Fruit fly (Drosophila melanogaster): Measurements from ENCODE around the gene CG15646.

The CG15646 gene

DNA sequence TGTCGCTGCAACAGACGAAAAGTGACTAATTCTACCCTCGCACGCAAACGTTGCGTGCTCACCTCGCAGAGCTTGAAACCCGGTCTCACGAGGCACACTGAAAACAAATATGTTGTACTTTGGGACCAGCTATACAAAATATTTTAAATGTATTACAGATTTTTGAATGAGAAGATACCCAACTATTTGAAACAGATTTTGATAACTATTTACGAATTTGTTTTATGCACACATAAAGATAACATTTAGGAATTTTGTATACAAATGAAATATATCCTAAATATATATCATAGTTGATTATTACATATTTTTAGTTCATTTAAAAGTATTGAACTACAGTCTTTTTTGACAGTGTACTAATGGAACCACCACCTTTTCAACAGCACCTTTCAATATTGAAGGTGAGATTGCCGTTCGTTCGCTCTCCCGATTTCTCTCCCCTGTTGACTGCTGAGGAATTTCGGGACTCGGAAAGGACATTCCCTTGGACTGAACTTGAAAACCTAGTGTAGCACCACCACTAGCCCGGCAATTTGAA lies at the start of gene CG15646 (continued):
- TF ChIP-seq gcm (GFP tag; optimal IDR thresholded peaks at IDR 0.05) (peak; percentile 82), CG8089 (GFP tag; optimal IDR thresholded peaks at IDR 0.05) (no peak), CG6854 (GFP tag; optimal IDR thresholded peaks at IDR 0.05) (no peak), CG10462 (GFP tag; optimal IDR thresholded peaks at IDR 0.05) (peak; percentile 49), CG18764 (GFP tag; optimal IDR thresholded peaks at IDR 0.05) (peak; percentile 38), CG32772 (GFP tag; IDR thresholded peaks at IDR 0.05) (0 out of 2 replicates have a peak, but pooled peaks have one; percentile 50), Jarid2 (GFP tag; optimal IDR thresholded peaks at IDR 0.05) (peak; percentile 25), chif (GFP tag; optimal IDR thresholded peaks at IDR 0.05) (peak; percentile 3 to 49), Kr (GFP tag; optimal IDR thresholded peaks at IDR 0.05) (peak; percentile 56), ap (GFP tag; IDR thresholded peaks at IDR 0.05) (no peak), CG17829 (tag; optimal IDR thresholded peaks at IDR 0.05) (peak; percentile 94), ro (GFP tag; IDR thresholded peaks at IDR 0.05) (no peak), nom (GFP tag; optimal IDR thresholded peaks at IDR 0.05) (peak; percentile 45), CG30403 (GFP tag; optimal IDR thresholded peaks at IDR 0.05) (peak; percentile 70), Xrp1 (GFP tag; IDR thresholded peaks at IDR 0.05) (peak; percentile 91), CG10366 (GFP tag; IDR thresholded peaks at IDR 0.05) (no peak), CG8359 (GFP tag; optimal IDR thresholded peaks at IDR 0.05; ENCODE audit: borderline replicate concordance) (peak; percentile 59), CG11723 (GFP tag; optimal IDR thresholded peaks at IDR 0.05) (peak; percentile 39), ci (GFP tag; IDR thresholded peaks at IDR 0.05) (peak; percentile 51; the same call in 1 of the 3 replicates), caup (GFP tag; optimal IDR thresholded peaks at IDR 0.05; ENCODE audit: severe bottlenecking) (peak; percentile 25), sisA (GFP tag; IDR thresholded peaks at IDR 0.05) (peak; percentile 46), Oaz (GFP tag; IDR thresholded peaks at IDR 0.05) (no peak), danr (GFP tag; IDR thresholded peaks at IDR 0.05) (no peak), slbo (GFP tag; IDR thresholded peaks at IDR 0.05) (no peak), CG15601 (tag; optimal IDR thresholded peaks at IDR 0.05) (peak; percentile 100), kah (GFP tag; optimal IDR thresholded peaks at IDR 0.05) (peak; percentile 21), pros (GFP tag; optimal IDR thresholded peaks at IDR 0.05) (peak; percentile 61), Abd-B (GFP tag; optimal IDR thresholded peaks at IDR 0.05) (peak; percentile 49), phol (tag; optimal IDR thresholded peaks at IDR 0.05) (peak; percentile 87), wor (GFP tag; IDR thresholded peaks at IDR 0.05) (0 out of 2 replicates have a peak, but pooled peaks have one; percentile 13), lab (GFP tag; optimal IDR thresholded peaks at IDR 0.05) (peak; percentile 37), lola (GFP tag; optimal IDR thresholded peaks at IDR 0.05) (peak in 1 of 3 experiments; percentile 96), gt (GFP tag; IDR thresholded peaks at IDR 0.05) (0 out of 2 replicates have a peak, but pooled peaks have one; percentile 5), CG6791 (GFP tag; IDR thresholded peaks at IDR 0.05; ENCODE audit: partially characterized antibody) (peak; percentile 73; the same call in 2 of the 3 replicates), Ada2b (GFP tag; IDR thresholded peaks at IDR 0.05) (no peak), CG10431 (GFP tag; optimal IDR thresholded peaks at IDR 0.05) (peak; percentile 10), Trl (optimal IDR thresholded peaks at IDR 0.05) (peak in 1 of 2 experiments; percentile 10), Trl (GFP tag; optimal IDR thresholded peaks at IDR 0.05) (no peak), salm (tag; optimal IDR thresholded peaks at IDR 0.05) (peak; percentile 49), jumu (GFP tag; optimal IDR thresholded peaks at IDR 0.05) (no peak), dmrt11E (tag; optimal IDR thresholded peaks at IDR 0.05) (peak; percentile 97), CG10209 (GFP tag; optimal IDR thresholded peaks at IDR 0.05) (peak; percentile 72), bbx (GFP tag; IDR thresholded peaks at IDR 0.05; ENCODE audit: partially characterized antibody) (peak; percentile 71), CG2875 (GFP tag; optimal IDR thresholded peaks at IDR 0.05) (peak; percentile 57), unpg (GFP tag; optimal IDR thresholded peaks at IDR 0.05) (peak; percentile 80), CG4707 (GFP tag; optimal IDR thresholded peaks at IDR 0.05) (no peak), dpn (GFP tag; optimal IDR thresholded peaks at IDR 0.05) (peak in 1 of 2 experiments; percentile 46), Atf-2 (GFP tag; optimal IDR thresholded peaks at IDR 0.05) (no peak), CG6254 (GFP tag; optimal IDR thresholded peaks at IDR 0.05) (peak; percentile 57)

All from whole organism, embryonic.